Fruit fly (Drosophila melanogaster) whole organism, pupa: ENCODE results near the gene CG14219.

Experiments used
- CG14655 ChIP-seq: fragments of 200-800 bp; sonication (Bioruptor generic); optimal IDR thresholded peaks from 3 replicates; lab custom pipeline; 2017; ENCODE audit warnings: mild to moderate bottlenecking, missing biosample characterization, missing genetic modification reagents, missing genetic modification characterization
- D1 ChIP-seq: fragments of 200-800 bp; sonication (Bioruptor generic); optimal IDR thresholded peaks from 2 replicates; lab custom pipeline; 2018; ENCODE audit warnings: missing biosample characterization, mild to moderate bottlenecking, missing genetic modification characterization, moderate library complexity
- Pif1A ChIP-seq: fragments of 200-800 bp; sonication (Bioruptor generic); optimal IDR thresholded peaks from 3 replicates; lab custom pipeline; 2016; ENCODE audit warnings: missing biosample characterization, missing genetic modification characterization
- Snoo ChIP-seq: fragments of 200-800 bp; sonication (Bioruptor generic); optimal IDR thresholded peaks from 3 replicates; lab custom pipeline; 2017; ENCODE audit warnings: missing biosample characterization, mild to moderate bottlenecking, missing genetic modification characterization, inconsistent platforms

DNA sequence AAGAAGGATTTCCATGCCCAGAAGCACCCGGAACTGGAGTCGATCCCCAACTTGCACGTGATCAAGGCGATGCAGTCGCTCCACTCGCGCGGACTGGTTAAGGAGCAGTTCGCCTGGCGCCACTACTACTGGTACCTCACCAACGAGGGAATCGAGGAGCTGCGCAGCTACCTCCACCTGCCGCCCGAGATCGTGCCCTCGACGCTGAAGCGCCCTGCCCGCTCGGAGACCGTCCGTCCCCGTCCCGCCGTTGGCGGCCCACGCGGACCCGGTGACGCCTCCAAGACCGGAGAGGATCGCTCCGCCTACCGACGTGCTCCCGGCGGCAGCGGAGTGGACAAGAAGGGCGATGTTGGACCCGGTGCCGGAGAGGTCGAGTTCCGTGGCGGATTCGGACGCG is 8.5 kb upstream of the CG14219 start:
- TF ChIP-seq CG14655 (GFP tag; lab: Kevin White, UChicago) (no peak), Pif1A (GFP tag; lab: Kevin White, UChicago) (no peak), D1 (no peak), Snoo (tag; lab: Kevin White, UChicago) (no peak)
